Fruit fly (Drosophila melanogaster) S2 (cell line): ENCODE measurements around the gene CSN6.

ENCODE experiments used
- CG8478 ChIP-seq: fragments of >200 bp; optimal IDR thresholded peaks from 2 replicates; lab custom pipeline; 2018
- CTCF ChIP-seq, 2 experiments: fragments of >200 bp; optimal IDR thresholded peaks; 2 replicates each; lab custom pipeline; 2018

DNA sequence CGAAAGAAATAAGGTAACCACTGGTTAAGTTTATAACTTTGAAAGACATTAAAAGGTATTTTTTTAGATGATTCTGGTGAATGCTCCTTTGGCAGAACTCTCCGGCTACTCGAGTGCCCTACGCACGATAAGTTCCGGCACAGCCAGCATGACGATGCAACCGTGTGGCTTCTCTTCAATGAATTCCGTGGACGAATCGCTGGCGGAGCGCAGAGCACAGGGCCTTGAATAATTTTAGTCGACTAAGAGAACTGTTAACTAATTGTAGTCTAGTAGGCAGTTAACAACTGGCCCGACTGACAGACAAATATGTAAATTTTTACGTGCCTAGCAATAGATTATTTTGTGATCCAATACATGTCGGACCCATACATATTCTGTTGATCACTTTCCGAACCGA is 35.6 kb downstream of the CSN6 start, which contains the start of gene CG31161:
- TF ChIP-seq CTCF (optimal IDR thresholded peaks at IDR 0.05; lab: Kevin White, UChicago) (no peak), CG8478 (lab: Kevin White, UChicago) (no peak)
